Fruit fly (Drosophila melanogaster) whole organism, embryonic: ENCODE measurements around the gene PolD3.

Experiments used
- Atf-2 ChIP-seq: fragments of 200-800 bp; sonication (Bioruptor generic); optimal IDR thresholded peaks from 2 replicates; lab custom pipeline; 2016; ENCODE audit warnings: missing biosample characterization, missing genetic modification characterization
- B-H2 ChIP-seq: fragments of 200-800 bp; sonication (Bioruptor generic); optimal IDR thresholded peaks from 2 replicates; lab custom pipeline; 2018; ENCODE audit warnings: missing biosample characterization, mild to moderate bottlenecking, missing genetic modification characterization
- Bgb ChIP-seq: fragments of 200-800 bp; sonication (Bioruptor generic); IDR thresholded peaks from 2 replicates; pipeline ENCODE4 v1.3.6; 2022; ENCODE audit warnings: missing biosample characterization, missing genetic modification characterization; ENCODE audit not compliant: partially characterized antibody
- CG12219 ChIP-seq: fragments of 200-800 bp; sonication (Bioruptor generic); optimal IDR thresholded peaks from 3 replicates; lab custom pipeline; 2018; ENCODE audit warnings: missing biosample characterization, mild to moderate bottlenecking, missing genetic modification characterization
- CG12659 ChIP-seq: fragments of 200-800 bp; sonication (Bioruptor generic); optimal IDR thresholded peaks from 3 replicates; lab custom pipeline; 2017; ENCODE audit warnings: mild to moderate bottlenecking, missing biosample characterization, missing genetic modification reagents, missing genetic modification characterization
- CG13424 ChIP-seq: fragments of 200-800 bp; sonication (Bioruptor generic); optimal IDR thresholded peaks from 2 replicates; lab custom pipeline; 2019; ENCODE audit warnings: missing biosample characterization, mild to moderate bottlenecking, missing genetic modification characterization, moderate library complexity
- CG13894 ChIP-seq: fragments of 200-800 bp; sonication (Bioruptor generic); optimal IDR thresholded peaks from 3 replicates; lab custom pipeline; 2018; ENCODE audit warnings: missing biosample characterization, mild to moderate bottlenecking, missing genetic modification characterization, moderate library complexity
- CG14441 ChIP-seq: fragments of 200-800 bp; sonication (Bioruptor generic); IDR thresholded peaks from 2 replicates; pipeline ENCODE4 v1.3.6; 2022; ENCODE audit warnings: missing biosample characterization, missing genetic modification characterization
- CG14860 ChIP-seq: fragments of 200-800 bp; sonication (Bioruptor generic); IDR thresholded peaks from 3 replicates; pipeline ENCODE4 v1.3.6; 2022; ENCODE audit warnings: missing biosample characterization, missing genetic modification characterization; ENCODE audit not compliant: partially characterized antibody
- CG16815 ChIP-seq: fragments of 200-800 bp; sonication (Bioruptor generic); optimal IDR thresholded peaks from 3 replicates; lab custom pipeline; 2017; ENCODE audit warnings: missing biosample characterization, mild to moderate bottlenecking, missing genetic modification characterization
- CG17186 ChIP-seq: fragments of 200-800 bp; sonication (Bioruptor generic); optimal IDR thresholded peaks from 3 replicates; lab custom pipeline; 2017; ENCODE audit warnings: missing biosample characterization, missing genetic modification reagents, missing genetic modification characterization
- CG17361 ChIP-seq: fragments of 200-800 bp; sonication (Bioruptor generic); IDR thresholded peaks from 3 replicates; pipeline ENCODE4 v1.3.6; 2022; ENCODE audit warnings: missing biosample characterization, missing genetic modification characterization
- CG17568 ChIP-seq: fragments of 200-800 bp; sonication (Bioruptor generic); optimal IDR thresholded peaks from 2 replicates; lab custom pipeline; 2018; ENCODE audit warnings: missing biosample characterization, mild to moderate bottlenecking, missing genetic modification characterization, moderate library complexity
- CG31388 ChIP-seq: fragments of 200-800 bp; sonication (Bioruptor generic); optimal IDR thresholded peaks from 2 replicates; lab custom pipeline; 2016; ENCODE audit warnings: missing biosample characterization, missing genetic modification characterization
- CG33213 ChIP-seq: fragments of 200-800 bp; sonication (Bioruptor generic); optimal IDR thresholded peaks from 3 replicates; lab custom pipeline; 2016; ENCODE audit warnings: missing biosample characterization, missing genetic modification characterization
- CG4282 ChIP-seq: fragments of 200-800 bp; sonication (Bioruptor generic); optimal IDR thresholded peaks from 2 replicates; lab custom pipeline; 2016; ENCODE audit warnings: missing biosample characterization, missing genetic modification characterization
- CG4617 ChIP-seq: fragments of 200-800 bp; sonication (Bioruptor generic); optimal IDR thresholded peaks from 3 replicates; lab custom pipeline; 2016; ENCODE audit warnings: missing biosample characterization, missing genetic modification characterization, borderline replicate concordance
- CG4707 ChIP-seq: fragments of 200-800 bp; sonication (Bioruptor generic); optimal IDR thresholded peaks from 2 replicates; lab custom pipeline; 2018; ENCODE audit warnings: missing biosample characterization, mild to moderate bottlenecking, missing genetic modification characterization, moderate library complexity
- CG6272 ChIP-seq: fragments of 200-800 bp; sonication (Bioruptor generic); IDR thresholded peaks from 2 replicates; pipeline ENCODE4 v1.3.6; 2022; ENCODE audit warnings: missing biosample characterization, missing genetic modification characterization
- CG6791 ChIP-seq: fragments of 200-800 bp; sonication (Bioruptor generic); IDR thresholded peaks from 3 replicates; pipeline ENCODE4 v1.3.6; 2022; ENCODE audit warnings: missing biosample characterization, missing genetic modification characterization; ENCODE audit not compliant: partially characterized antibody
- CG9215 ChIP-seq: fragments of 200-800 bp; sonication (Bioruptor generic); IDR thresholded peaks from 2 replicates; pipeline ENCODE4 v1.3.6; 2022; ENCODE audit warnings: missing biosample characterization, missing genetic modification characterization
- D19A ChIP-seq: fragments of 200-800 bp; optimal IDR thresholded peaks from 3 replicates; lab custom pipeline; 2019; ENCODE audit warnings: missing biosample characterization, mild to moderate bottlenecking, missing genetic modification characterization, moderate library complexity
- Doc2 ChIP-seq: fragments of 200-800 bp; sonication (Bioruptor generic); IDR thresholded peaks from 2 replicates; pipeline ENCODE4 v1.3.6; 2022; ENCODE audit warnings: missing biosample characterization, missing genetic modification characterization
- Fer3 ChIP-seq: fragments of 200-800 bp; sonication (Bioruptor generic); optimal IDR thresholded peaks from 2 replicates; lab custom pipeline; 2018; ENCODE audit warnings: missing biosample characterization, mild to moderate bottlenecking, missing genetic modification characterization, moderate library complexity
- Hr3 ChIP-seq: fragments of 200-800 bp; sonication (Bioruptor generic); optimal IDR thresholded peaks from 3 replicates; lab custom pipeline; 2016; ENCODE audit warnings: missing biosample characterization, missing genetic modification characterization
- MTF-1 ChIP-seq: fragments of 200-800 bp; sonication (Bioruptor generic); optimal IDR thresholded peaks from 2 replicates; lab custom pipeline; 2018; ENCODE audit warnings: missing biosample characterization, mild to moderate bottlenecking, missing genetic modification characterization, borderline replicate concordance
- PHDP ChIP-seq: fragments of 200-800 bp; sonication (Bioruptor generic); optimal IDR thresholded peaks from 3 replicates; lab custom pipeline; 2018; ENCODE audit warnings: missing biosample characterization, mild to moderate bottlenecking, missing genetic modification characterization, moderate library complexity
- Ptx1 ChIP-seq: fragments of 200-800 bp; sonication (Bioruptor generic); IDR thresholded peaks from 2 replicates; pipeline ENCODE4 v1.3.6; 2022; ENCODE audit warnings: missing biosample characterization, missing genetic modification characterization
- Sin3A ChIP-seq: fragments of >200 bp; optimal IDR thresholded peaks from 2 replicates; lab custom pipeline; 2018
- Sox102F ChIP-seq: fragments of 200-800 bp; sonication (Bioruptor generic); optimal IDR thresholded peaks from 2 replicates; lab custom pipeline; 2018; ENCODE audit warnings: missing biosample characterization, mild to moderate bottlenecking, missing genetic modification characterization, moderate library complexity
- amos ChIP-seq: fragments of 200-800 bp; sonication (Bioruptor generic); IDR thresholded peaks from 2 replicates; pipeline ENCODE4 v1.3.6; 2022; ENCODE audit warnings: missing biosample characterization, missing genetic modification characterization; ENCODE audit not compliant: partially characterized antibody
- bigmax ChIP-seq: fragments of 200-800 bp; sonication (Bioruptor generic); optimal IDR thresholded peaks from 2 replicates; lab custom pipeline; 2018; ENCODE audit warnings: missing biosample characterization, mild to moderate bottlenecking, missing genetic modification characterization
- dpn ChIP-seq, 2 experiments: fragments of 200-800 bp; sonication (Bioruptor generic); optimal IDR thresholded peaks; 3 replicates each; lab custom pipeline; 2016; ENCODE audit warnings: missing biosample characterization in 2 of 2, missing genetic modification characterization in 2 of 2
- exex ChIP-seq: fragments of 200-800 bp; sonication (Bioruptor generic); optimal IDR thresholded peaks from 4 replicates; lab custom pipeline; 2018; ENCODE audit warnings: missing biosample characterization, mild to moderate bottlenecking, missing genetic modification characterization, moderate library complexity
- gcm2 ChIP-seq: fragments of 200-800 bp; sonication (Bioruptor generic); optimal IDR thresholded peaks from 2 replicates; lab custom pipeline; 2016; ENCODE audit warnings: missing biosample characterization, missing genetic modification characterization
- gt ChIP-seq: fragments of 200-800 bp; sonication (Bioruptor generic); IDR thresholded peaks from 2 replicates; pipeline ENCODE4 v1.3.6; 2022; ENCODE audit warnings: missing biosample characterization, missing genetic modification characterization
- klu ChIP-seq: fragments of 200-800 bp; sonication (Bioruptor generic); IDR thresholded peaks from 2 replicates; pipeline ENCODE4 v1.3.6; 2022; ENCODE audit warnings: missing biosample characterization, missing genetic modification characterization
- kni ChIP-seq: fragments of 200-800 bp; sonication (Bioruptor generic); optimal IDR thresholded peaks from 3 replicates; lab custom pipeline; 2017; ENCODE audit warnings: mild to moderate bottlenecking, missing biosample characterization, missing genetic modification reagents, missing genetic modification characterization
- lab ChIP-seq: fragments of 200-800 bp; sonication (Bioruptor generic); optimal IDR thresholded peaks from 3 replicates; lab custom pipeline; 2017; ENCODE audit warnings: missing biosample characterization, missing genetic modification characterization, mild to moderate bottlenecking, moderate library complexity, missing genetic modification reagents
- pho ChIP-seq: fragments of 200-800 bp; sonication (Bioruptor generic); optimal IDR thresholded peaks from 2 replicates; lab custom pipeline; 2016; ENCODE audit warnings: missing biosample characterization, missing genetic modification characterization
- salm ChIP-seq: fragments of 200-800 bp; sonication (Bioruptor generic); optimal IDR thresholded peaks from 2 replicates; lab custom pipeline; 2018; ENCODE audit warnings: missing biosample characterization, mild to moderate bottlenecking, missing genetic modification characterization
- sens ChIP-seq: fragments of 200-800 bp; sonication (Bioruptor generic); peaks from one replicate; lab custom pipeline; 2016; ENCODE audit warnings: missing biosample characterization, missing genetic modification characterization
- seq ChIP-seq: fragments of 200-800 bp; sonication (Bioruptor generic); IDR thresholded peaks from 2 replicates; pipeline ENCODE4 v1.3.6; 2022; ENCODE audit warnings: missing biosample characterization, missing genetic modification characterization
- sob ChIP-seq: fragments of 200-800 bp; sonication (Bioruptor generic); IDR thresholded peaks from 2 replicates; pipeline ENCODE4 v1.3.6; 2022; ENCODE audit warnings: missing biosample characterization, missing genetic modification characterization
- ssp ChIP-seq: fragments of 200-800 bp; sonication (Bioruptor generic); IDR thresholded peaks from 2 replicates; pipeline ENCODE4 v1.3.6; 2022; ENCODE audit warnings: missing biosample characterization, missing genetic modification characterization
- ttk ChIP-seq: fragments of 200-800 bp; sonication (Bioruptor generic); IDR thresholded peaks from 2 replicates; pipeline ENCODE4 v2.1.2; 2022; ENCODE audit warnings: missing biosample characterization, missing genetic modification characterization
- unc-4 ChIP-seq: fragments of 200-800 bp; sonication (Bioruptor generic); IDR thresholded peaks from 2 replicates; pipeline ENCODE4 v1.3.6; 2022; ENCODE audit warnings: missing biosample characterization, missing genetic modification characterization; ENCODE audit not compliant: partially characterized antibody
- unpg ChIP-seq: fragments of 200-800 bp; sonication (Bioruptor generic); optimal IDR thresholded peaks from 3 replicates; lab custom pipeline; 2018; ENCODE audit warnings: missing biosample characterization, mild to moderate bottlenecking, missing genetic modification characterization, moderate library complexity
- zen2 ChIP-seq: fragments of 200-800 bp; sonication (Bioruptor generic); IDR thresholded peaks from 3 replicates; pipeline ENCODE4 v1.3.6; 2022; ENCODE audit warnings: missing biosample characterization, missing genetic modification characterization; ENCODE audit not compliant: partially characterized antibody

The PolD3 gene

dm6 chr2L:15254229-15254861 is 1.8 kb downstream of the PolD3 start (continued):
- TF ChIP-seq zen2: no peak
- peak; percentile 60 for TF ChIP-seq unpg (GFP tag; lab: Kevin White, UChicago)
- TF ChIP-seq CG13894: no peak
- TF ChIP-seq CG12659 (GFP tag; lab: Kevin White, UChicago): peak; percentile 45
- no peak for TF ChIP-seq gcm2 (GFP tag; lab: Kevin White, UChicago)
- peak; percentile 29 for TF ChIP-seq Hr3 (GFP tag; lab: Kevin White, UChicago)
- no peak for TF ChIP-seq D19A (tag; lab: Kevin White, UChicago)
- TF ChIP-seq lab: peak; percentile 71
- TF ChIP-seq CG17568: no peak
- no peak for TF ChIP-seq Atf-2 (GFP tag; lab: Kevin White, UChicago)
- peak; percentile 63; the same call in 1 of the 2 replicates for TF ChIP-seq sob (GFP tag; lab: Robert Waterston, UW)
- no peak for TF ChIP-seq gt (GFP tag; lab: Robert Waterston, UW)
- TF ChIP-seq CG33213 (GFP tag; lab: Kevin White, UChicago): peak; percentile 4
- no peak for TF ChIP-seq CG6791
- no peak for TF ChIP-seq bigmax (GFP tag; lab: Kevin White, UChicago)
- no peak for TF ChIP-seq salm
- peak; percentile 60 for TF ChIP-seq CG17361 (GFP tag; lab: Robert Waterston, UW)
- peak; percentile 43 for TF ChIP-seq Fer3 (tag; lab: Kevin White, UChicago)
- TF ChIP-seq CG14860 (GFP tag; lab: Robert Waterston, UW): no peak
- no peak for TF ChIP-seq CG4617 (GFP tag; lab: Kevin White, UChicago)
- no peak for TF ChIP-seq kni (GFP tag; lab: Kevin White, UChicago)
- TF ChIP-seq amos (GFP tag; lab: Robert Waterston, UW): no peak
- TF ChIP-seq CG12219 (GFP tag; lab: Kevin White, UChicago): no peak
- TF ChIP-seq unc-4 (GFP tag; lab: Robert Waterston, UW): no peak
- peak; percentile 92 for TF ChIP-seq sens (GFP tag; lab: Kevin White, UChicago)
- TF ChIP-seq PHDP (tag; lab: Kevin White, UChicago): peak; percentile 33
- peak; percentile 52; the same call in 1 of the 2 replicates for TF ChIP-seq CG14441 (GFP tag; lab: Robert Waterston, UW)
- no peak; the same call in 1 of the 2 replicates for TF ChIP-seq klu
- peak; percentile 43 to 50 for TF ChIP-seq dpn (GFP tag; optimal IDR thresholded peaks at IDR 0.05; lab: Kevin White, UChicago)
- no peak for TF ChIP-seq CG4707 (GFP tag; lab: Kevin White, UChicago)
- TF ChIP-seq Sox102F: no peak
- no peak for TF ChIP-seq MTF-1 (GFP tag; lab: Kevin White, UChicago)
- peak; percentile 79 for TF ChIP-seq Ptx1 (GFP tag; lab: Robert Waterston, UW)
- no peak for TF ChIP-seq Doc2 (GFP tag; lab: Robert Waterston, UW)
- no peak for TF ChIP-seq ssp (GFP tag; lab: Robert Waterston, UW)
- peak; percentile 45 for TF ChIP-seq CG13424 (tag; lab: Kevin White, UChicago)
- peak; percentile 29 for TF ChIP-seq CG4282 (GFP tag; lab: Kevin White, UChicago)
- TF ChIP-seq CG16815 (GFP tag; lab: Kevin White, UChicago): no peak
- TF ChIP-seq exex (tag; lab: Kevin White, UChicago): peak; percentile 48
- peak; percentile 16; the same call in 1 of the 2 replicates for TF ChIP-seq ttk
- no peak for TF ChIP-seq Sin3A
- no peak for TF ChIP-seq CG17186 (GFP tag; lab: Kevin White, UChicago)
- TF ChIP-seq seq (GFP tag; lab: Robert Waterston, UW): no peak
- TF ChIP-seq pho (GFP tag; lab: Kevin White, UChicago): peak; percentile 17
- no peak for TF ChIP-seq B-H2
- TF ChIP-seq CG6272 (GFP tag; lab: Robert Waterston, UW): no peak
- peak; percentile 45 for TF ChIP-seq CG9215
- TF ChIP-seq CG31388 (GFP tag; lab: Kevin White, UChicago): no peak
- TF ChIP-seq Bgb: no peak
